Fruit fly (Drosophila melanogaster) whole organism, embryonic: ENCODE results near the gene CG32537.
A peak's percentile ranks its signal among the peaks of the same experiment; 100 is the strongest.

Source experiments
- Atf6 ChIP-seq: fragments of 200-800 bp; sonication (Bioruptor generic); IDR thresholded peaks from 2 replicates; pipeline ENCODE4 v1.3.6; 2022; ENCODE audit warnings: missing biosample characterization, missing genetic modification characterization
- CG10209 ChIP-seq: fragments of 200-800 bp; sonication (Bioruptor generic); optimal IDR thresholded peaks from 3 replicates; lab custom pipeline; 2017; ENCODE audit warnings: missing biosample characterization, mild to moderate bottlenecking, missing genetic modification characterization, missing genetic modification reagents
- CG11456 ChIP-seq: fragments of 200-800 bp; sonication (Bioruptor generic); IDR thresholded peaks from 3 replicates; pipeline ENCODE4 v1.3.6; 2022; ENCODE audit warnings: missing biosample characterization, missing genetic modification characterization
- CG12219 ChIP-seq: fragments of 200-800 bp; sonication (Bioruptor generic); optimal IDR thresholded peaks from 3 replicates; lab custom pipeline; 2018; ENCODE audit warnings: missing biosample characterization, mild to moderate bottlenecking, missing genetic modification characterization
- CG12391 ChIP-seq: fragments of 200-800 bp; sonication (Bioruptor generic); optimal IDR thresholded peaks from 3 replicates; lab custom pipeline; 2018; ENCODE audit warnings: missing biosample characterization, mild to moderate bottlenecking, missing genetic modification characterization, moderate library complexity
- CG17359 ChIP-seq: fragments of 200-800 bp; sonication (Bioruptor generic); optimal IDR thresholded peaks from 3 replicates; lab custom pipeline; 2018; ENCODE audit warnings: missing biosample characterization, mild to moderate bottlenecking, missing genetic modification characterization, moderate library complexity
- CG17361 ChIP-seq: fragments of 200-800 bp; sonication (Bioruptor generic); IDR thresholded peaks from 3 replicates; pipeline ENCODE4 v1.3.6; 2022; ENCODE audit warnings: missing biosample characterization, missing genetic modification characterization
- CG17568 ChIP-seq: fragments of 200-800 bp; sonication (Bioruptor generic); optimal IDR thresholded peaks from 2 replicates; lab custom pipeline; 2018; ENCODE audit warnings: missing biosample characterization, mild to moderate bottlenecking, missing genetic modification characterization, moderate library complexity
- CG17829 ChIP-seq: fragments of 200-800 bp; optimal IDR thresholded peaks from 2 replicates; lab custom pipeline; 2019; ENCODE audit warnings: missing biosample characterization, mild to moderate bottlenecking, missing genetic modification characterization, moderate library complexity
- CG18764 ChIP-seq: fragments of 200-800 bp; sonication (Bioruptor generic); optimal IDR thresholded peaks from 3 replicates; lab custom pipeline; 2016; ENCODE audit warnings: missing biosample characterization, missing genetic modification characterization
- CG32772 ChIP-seq: fragments of 200-800 bp; sonication (Bioruptor generic); IDR thresholded peaks from 2 replicates; pipeline ENCODE4 v1.3.6; 2022; ENCODE audit warnings: missing biosample characterization, missing genetic modification characterization
- CG43689 ChIP-seq: fragments of 200-800 bp; sonication (Bioruptor generic); IDR thresholded peaks from 2 replicates; pipeline ENCODE4 v1.3.6; 2022; ENCODE audit warnings: missing biosample characterization, missing genetic modification characterization
- CG5953 ChIP-seq: fragments of 200-800 bp; sonication (Bioruptor generic); IDR thresholded peaks from 2 replicates; pipeline ENCODE4 v1.3.6; 2022; ENCODE audit warnings: missing biosample characterization, missing genetic modification characterization
- CG6272 ChIP-seq: fragments of 200-800 bp; sonication (Bioruptor generic); IDR thresholded peaks from 2 replicates; pipeline ENCODE4 v1.3.6; 2022; ENCODE audit warnings: missing biosample characterization, missing genetic modification characterization
- CG7556 ChIP-seq: fragments of 200-800 bp; sonication (Bioruptor generic); optimal IDR thresholded peaks from 2 replicates; lab custom pipeline; 2017; ENCODE audit warnings: missing biosample characterization, mild to moderate bottlenecking, missing genetic modification characterization
- CG9437 ChIP-seq: fragments of 200-800 bp; sonication (Bioruptor generic); optimal IDR thresholded peaks from 2 replicates; lab custom pipeline; 2018; ENCODE audit warnings: missing biosample characterization, mild to moderate bottlenecking, missing genetic modification characterization
- CG9727 ChIP-seq: fragments of 200-800 bp; sonication (Bioruptor generic); optimal IDR thresholded peaks from 3 replicates; lab custom pipeline; 2017; ENCODE audit warnings: missing biosample characterization, mild to moderate bottlenecking, missing genetic modification characterization
- Camta ChIP-seq: fragments of 200-800 bp; sonication (Bioruptor generic); optimal IDR thresholded peaks from 2 replicates; lab custom pipeline; 2016; ENCODE audit warnings: missing biosample characterization, missing genetic modification characterization
- CoRest ChIP-seq: fragments of 200-800 bp; sonication (Bioruptor generic); optimal IDR thresholded peaks from 3 replicates; lab custom pipeline; 2018; ENCODE audit warnings: missing biosample characterization, mild to moderate bottlenecking, missing genetic modification characterization, moderate library complexity
- Dip2 ChIP-seq: fragments of 200-800 bp; sonication (Bioruptor generic); IDR thresholded peaks from 2 replicates; pipeline ENCODE4 v1.3.6; 2022; ENCODE audit warnings: missing biosample characterization, missing genetic modification characterization
- Dll ChIP-seq: fragments of 200-800 bp; sonication (Bioruptor generic); IDR thresholded peaks from 4 replicates; pipeline ENCODE4 v1.3.6; 2022; ENCODE audit warnings: missing biosample characterization, missing genetic modification characterization; ENCODE audit not compliant: partially characterized antibody
- HLH4C ChIP-seq: fragments of 200-800 bp; sonication (Bioruptor generic); IDR thresholded peaks from 3 replicates; pipeline ENCODE4 v1.3.6; 2022; ENCODE audit warnings: missing biosample characterization, missing genetic modification characterization; ENCODE audit not compliant: partially characterized antibody
- Hmx ChIP-seq: fragments of 200-800 bp; sonication (Bioruptor generic); optimal IDR thresholded peaks from 2 replicates; lab custom pipeline; 2016; ENCODE audit warnings: missing biosample characterization, missing genetic modification characterization
- MTF-1 ChIP-seq: fragments of 200-800 bp; sonication (Bioruptor generic); optimal IDR thresholded peaks from 2 replicates; lab custom pipeline; 2018; ENCODE audit warnings: missing biosample characterization, mild to moderate bottlenecking, missing genetic modification characterization, borderline replicate concordance
- Mes4 ChIP-seq: fragments of 200-800 bp; sonication (Bioruptor generic); optimal IDR thresholded peaks from 2 replicates; lab custom pipeline; 2016; ENCODE audit warnings: missing biosample characterization, missing genetic modification characterization
- Pdp1 ChIP-seq, 2 experiments: fragments of 200-800 bp; sonication (Bioruptor generic); optimal IDR thresholded peaks; 3 replicates each; lab custom pipeline; 2016; ENCODE audit warnings: missing biosample characterization in 2 of 2, missing genetic modification characterization in 2 of 2, mild to moderate bottlenecking in 1 of 2, moderate library complexity in 1 of 2
- Ptx1 ChIP-seq: fragments of 200-800 bp; sonication (Bioruptor generic); IDR thresholded peaks from 2 replicates; pipeline ENCODE4 v1.3.6; 2022; ENCODE audit warnings: missing biosample characterization, missing genetic modification characterization
- Rfx ChIP-seq: fragments of 200-800 bp; sonication (Bioruptor generic); IDR thresholded peaks from 2 replicates; pipeline ENCODE4 v1.3.6; 2022; ENCODE audit warnings: missing biosample characterization, missing genetic modification characterization
- Ssrp ChIP-seq: fragments of 200-800 bp; sonication (Bioruptor generic); optimal IDR thresholded peaks from 2 replicates; lab custom pipeline; 2018; ENCODE audit warnings: missing biosample characterization, mild to moderate bottlenecking, missing genetic modification characterization, moderate library complexity
- caup ChIP-seq: fragments of 200-800 bp; sonication (Bioruptor generic); optimal IDR thresholded peaks from 3 replicates; lab custom pipeline; 2017; ENCODE audit warnings: missing biosample characterization, mild to moderate bottlenecking, missing genetic modification characterization, moderate library complexity; ENCODE audit not compliant: severe bottlenecking
- croc ChIP-seq: fragments of 200-800 bp; sonication (Bioruptor generic); conservative IDR thresholded peaks from 3 replicates; pipeline ENCODE4 v1.3.6; 2022; ENCODE audit warnings: missing biosample characterization, missing genetic modification characterization
- crol ChIP-seq: fragments of 200-800 bp; sonication (Bioruptor generic); IDR thresholded peaks from 2 replicates; pipeline ENCODE4 v1.3.6; 2022; ENCODE audit warnings: missing biosample characterization, missing genetic modification characterization
- cwo ChIP-seq: fragments of 200-800 bp; sonication (Bioruptor generic); optimal IDR thresholded peaks from 3 replicates; lab custom pipeline; 2017; ENCODE audit warnings: missing biosample characterization, missing genetic modification characterization, mild to moderate bottlenecking, moderate library complexity, missing genetic modification reagents
- dm ChIP-seq: fragments of 200-800 bp; sonication (Bioruptor generic); optimal IDR thresholded peaks from 3 replicates; lab custom pipeline; 2016; ENCODE audit warnings: missing biosample characterization, missing genetic modification characterization
- esg ChIP-seq: fragments of 200-800 bp; sonication (Bioruptor generic); conservative IDR thresholded peaks from 2 replicates; pipeline ENCODE4 v1.3.6; 2022; ENCODE audit warnings: missing biosample characterization, missing genetic modification characterization
- fu2 ChIP-seq: fragments of 200-800 bp; sonication (Bioruptor generic); optimal IDR thresholded peaks from 2 replicates; lab custom pipeline; 2016; ENCODE audit warnings: missing biosample characterization, missing genetic modification characterization
- lbe ChIP-seq: fragments of 200-800 bp; sonication (Bioruptor generic); optimal IDR thresholded peaks from 2 replicates; lab custom pipeline; 2016; ENCODE audit warnings: missing biosample characterization, mild to moderate bottlenecking, missing genetic modification characterization
- lmd ChIP-seq: fragments of 200-800 bp; sonication (Bioruptor generic); IDR thresholded peaks from 2 replicates; pipeline ENCODE4 v1.3.6; 2022; ENCODE audit warnings: missing biosample characterization, missing genetic modification characterization
- nau ChIP-seq: fragments of 200-800 bp; sonication (Bioruptor generic); optimal IDR thresholded peaks from 3 replicates; lab custom pipeline; 2017; ENCODE audit warnings: missing biosample characterization, mild to moderate bottlenecking, missing genetic modification characterization, missing genetic modification reagents
- nerfin-1 ChIP-seq: fragments of 200-800 bp; sonication (Bioruptor generic); optimal IDR thresholded peaks from 3 replicates; lab custom pipeline; 2019; ENCODE audit warnings: missing biosample characterization, mild to moderate bottlenecking, missing genetic modification characterization, moderate library complexity
- nmo ChIP-seq: fragments of 200-800 bp; sonication (Bioruptor generic); optimal IDR thresholded peaks from 2 replicates; lab custom pipeline; 2018; ENCODE audit warnings: missing biosample characterization, mild to moderate bottlenecking, missing genetic modification characterization, moderate library complexity
- phol ChIP-seq: fragments of 200-800 bp; sonication (Bioruptor generic); optimal IDR thresholded peaks from 3 replicates; lab custom pipeline; 2018; ENCODE audit warnings: missing biosample characterization, mild to moderate bottlenecking, missing genetic modification characterization, moderate library complexity
- pros ChIP-seq: fragments of 200-800 bp; sonication (Bioruptor generic); optimal IDR thresholded peaks from 3 replicates; lab custom pipeline; 2019; ENCODE audit warnings: missing biosample characterization, mild to moderate bottlenecking, missing genetic modification characterization, moderate library complexity
- row ChIP-seq: fragments of 200-800 bp; sonication (Bioruptor generic); IDR thresholded peaks from 3 replicates; pipeline ENCODE4 v1.3.6; 2022; ENCODE audit warnings: missing biosample characterization, missing genetic modification characterization
- schlank ChIP-seq: fragments of 200-800 bp; sonication (Bioruptor generic); optimal IDR thresholded peaks from 2 replicates; lab custom pipeline; 2018; ENCODE audit warnings: missing biosample characterization, mild to moderate bottlenecking, missing genetic modification characterization
- sens ChIP-seq: fragments of 200-800 bp; sonication (Bioruptor generic); peaks from one replicate; lab custom pipeline; 2016; ENCODE audit warnings: missing biosample characterization, missing genetic modification characterization
- tin ChIP-seq: fragments of 200-800 bp; sonication (Bioruptor generic); optimal IDR thresholded peaks from 3 replicates; lab custom pipeline; 2016; ENCODE audit warnings: missing biosample characterization, missing genetic modification characterization
- tio ChIP-seq: fragments of 200-800 bp; sonication (Bioruptor generic); optimal IDR thresholded peaks from 2 replicates; lab custom pipeline; 2017; ENCODE audit warnings: missing biosample characterization, missing genetic modification characterization, inconsistent platforms
- zf30C ChIP-seq: fragments of 200-800 bp; sonication (Bioruptor generic); optimal IDR thresholded peaks from 3 replicates; lab custom pipeline; 2018; ENCODE audit warnings: missing biosample characterization, mild to moderate bottlenecking, missing genetic modification characterization

Gene CG32537

DNA sequence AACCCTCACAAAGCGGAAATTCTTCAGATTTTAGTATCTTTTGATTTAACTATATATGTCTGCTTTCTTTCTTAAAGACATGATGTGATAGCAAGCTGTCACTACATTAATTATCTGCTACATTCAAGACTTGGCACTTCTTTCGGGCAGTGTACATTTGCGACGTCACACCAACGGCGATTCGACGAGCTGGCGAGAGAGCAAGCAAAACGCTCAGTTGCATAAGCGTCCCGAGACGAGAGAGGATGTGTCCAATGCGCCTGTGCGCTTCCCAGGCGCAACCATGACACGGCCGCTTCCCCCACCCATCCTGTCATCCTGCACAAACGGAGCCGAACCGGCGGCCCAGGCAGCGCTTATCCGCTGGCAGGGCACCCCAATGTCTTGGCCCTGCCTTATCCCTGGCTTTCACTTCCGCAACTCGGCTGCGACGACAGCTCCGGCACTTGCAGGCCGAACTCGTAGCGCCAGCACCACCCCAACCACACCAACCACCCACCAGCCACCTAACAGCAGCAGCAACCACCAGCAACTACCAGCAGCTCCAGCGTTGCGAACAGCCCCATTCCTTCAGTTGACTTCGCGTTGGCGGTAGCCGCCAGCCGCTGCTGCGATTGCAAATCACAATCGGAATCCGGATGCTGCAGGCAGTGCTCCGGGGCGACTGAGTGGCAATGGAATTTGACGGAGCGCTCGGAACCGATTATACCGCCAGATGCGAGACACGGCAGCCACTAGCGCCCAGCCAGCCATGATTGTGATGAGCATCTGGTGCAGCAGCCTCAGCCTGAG lies 27.7 kb downstream of the CG32537 start, which contains the start of gene Hs3st-B (continued):
- TF ChIP-seq MTF-1 (GFP tag; lab: Kevin White, UChicago) = no peak
- TF ChIP-seq tin (GFP tag; lab: Kevin White, UChicago) = no peak
- TF ChIP-seq CG32772 = no peak
- no peak for TF ChIP-seq dm (GFP tag; lab: Kevin White, UChicago)
- TF ChIP-seq Ssrp = peak; percentile 22
- TF ChIP-seq Rfx (GFP tag; lab: Robert Waterston, UW) = peak; percentile 30; the same call in 1 of the 2 replicates
- TF ChIP-seq row (GFP tag; lab: Robert Waterston, UW) = 0 out of 3 replicates have a peak, but pooled peaks have one; percentile 24
- peak; percentile 65 for TF ChIP-seq CG7556 (GFP tag; lab: Kevin White, UChicago)
- peak; percentile 22 for TF ChIP-seq CG17829
- TF ChIP-seq CG11456 (GFP tag; lab: Robert Waterston, UW) = no peak
- TF ChIP-seq CG9437 (GFP tag; lab: Kevin White, UChicago) = peak; percentile 26
- peak; percentile 25 for TF ChIP-seq phol
- no peak for TF ChIP-seq esg (GFP tag; lab: Robert Waterston, UW)
- TF ChIP-seq Ptx1 = 0 out of 2 replicates have a peak, but pooled peaks have one; percentile 13
- TF ChIP-seq lbe = no peak
- TF ChIP-seq tio (GFP tag; lab: Kevin White, UChicago) = no peak
- TF ChIP-seq CG5953 = no peak
- no peak for TF ChIP-seq Camta (GFP tag; lab: Kevin White, UChicago)
- no peak for TF ChIP-seq CG43689 (GFP tag; lab: Robert Waterston, UW)
- TF ChIP-seq croc (GFP tag; lab: Robert Waterston, UW) = no peak
- 0 out of 2 replicates have a peak, but pooled peaks have one; percentile 16 for TF ChIP-seq crol
- TF ChIP-seq Hmx (GFP tag; lab: Kevin White, UChicago) = no peak
- peak; percentile 81 for TF ChIP-seq nerfin-1 (tag; lab: Kevin White, UChicago)
- no peak for TF ChIP-seq CG6272 (GFP tag; lab: Robert Waterston, UW)
- peak in 1 of 2 experiments; percentile 89 for TF ChIP-seq Pdp1 (GFP tag; optimal IDR thresholded peaks at IDR 0.05; lab: Kevin White, UChicago)
- TF ChIP-seq CG12219 (GFP tag; lab: Kevin White, UChicago) = no peak
- peak; percentile 32 for TF ChIP-seq cwo (GFP tag; lab: Kevin White, UChicago)
- no peak for TF ChIP-seq caup (GFP tag; lab: Kevin White, UChicago)
- no peak for TF ChIP-seq schlank
- TF ChIP-seq Mes4 (GFP tag; lab: Kevin White, UChicago) = no peak
- 0 out of 3 replicates have a peak, but pooled peaks have one; percentile 24 for TF ChIP-seq HLH4C (GFP tag; lab: Robert Waterston, UW)
- peak; percentile 19 for TF ChIP-seq CG17359 (tag; lab: Kevin White, UChicago)
- no peak for TF ChIP-seq fu2 (GFP tag; lab: Kevin White, UChicago)
- no peak for TF ChIP-seq CG17361 (GFP tag; lab: Robert Waterston, UW)
- TF ChIP-seq CG18764 (GFP tag; lab: Kevin White, UChicago) = no peak
- no peak for TF ChIP-seq nau (GFP tag; lab: Kevin White, UChicago)
- TF ChIP-seq zf30C = peak; percentile 61
- peak; percentile 27 for TF ChIP-seq nmo
- no peak for TF ChIP-seq Dip2 (GFP tag; lab: Robert Waterston, UW)
- peak; percentile 69 for TF ChIP-seq sens
- no peak for TF ChIP-seq CoRest (tag; lab: Kevin White, UChicago)
- 0 out of 2 replicates have a peak, but pooled peaks have one; percentile 9 for TF ChIP-seq Atf6 (GFP tag; lab: Robert Waterston, UW)
- TF ChIP-seq CG9727 (GFP tag; lab: Kevin White, UChicago) = peak; percentile 34
- TF ChIP-seq CG12391 (tag; lab: Kevin White, UChicago) = no peak
- no peak for TF ChIP-seq Dll
- peak; percentile 11 for TF ChIP-seq CG10209 (GFP tag; lab: Kevin White, UChicago)
- no peak for TF ChIP-seq pros (GFP tag; lab: Kevin White, UChicago)
- TF ChIP-seq lmd (GFP tag; lab: Robert Waterston, UW) = no peak
- no peak for TF ChIP-seq CG17568 (GFP tag; lab: Kevin White, UChicago)
